2 fruit fly cellular contexts compared by ENCODE assay signal in the genomic region with DNA sequence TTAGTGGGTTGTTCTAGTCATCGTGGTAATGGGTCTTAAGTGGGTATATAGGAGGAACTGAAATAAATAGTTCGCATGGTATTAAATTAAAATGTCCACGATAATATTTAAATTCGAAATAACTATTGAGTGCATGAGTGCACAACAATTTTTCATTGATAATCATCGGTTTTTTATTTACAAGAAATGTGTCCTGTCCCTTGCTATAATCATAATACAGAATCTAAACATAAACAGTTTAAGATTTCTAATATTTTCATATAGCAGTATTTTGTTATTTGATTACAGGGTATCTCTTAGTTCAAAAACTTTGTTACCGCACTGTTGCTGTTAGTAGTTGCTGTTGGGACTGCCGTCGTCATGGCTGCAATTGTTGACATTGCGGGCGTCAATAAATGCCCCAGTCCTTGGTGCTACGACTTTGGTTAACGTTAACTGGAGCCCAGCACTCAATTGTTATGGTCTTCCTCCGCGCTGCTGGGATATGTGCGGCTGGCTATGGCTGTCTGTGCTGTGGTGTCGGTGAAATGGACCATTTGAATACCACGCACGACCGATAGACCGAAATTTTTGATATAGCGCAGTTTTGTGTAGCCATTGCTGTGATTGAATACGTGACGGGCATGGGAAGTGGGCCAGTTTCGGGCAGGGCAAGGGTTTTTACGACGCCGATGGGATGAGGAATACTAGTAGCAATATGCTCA.
TF ChIP-seq lines count a peak whose summit lies in the region.

No protein-coding gene starts in this region.

TF ChIP-seq in whole organism, embryonic, 481 proteins besides CTCF, POLR2A, EP300 and RAD21 (continued from another document and continues in another):
- TF ChIP-seq croc (GFP tag; conservative IDR thresholded peaks at IDR 0.05; lab: Robert Waterston, UW) (no peak), bigmax (GFP tag; optimal IDR thresholded peaks at IDR 0.05; lab: Kevin White, UChicago) (no peak), lmd (GFP tag; IDR thresholded peaks at IDR 0.05; lab: Robert Waterston, UW) (peak; percentile 47; the same call in 1 of the 2 replicates), CG7271 (tag; optimal IDR thresholded peaks at IDR 0.05; lab: Kevin White, UChicago) (no peak), ERR (GFP tag; optimal IDR thresholded peaks at IDR 0.05; lab: Kevin White, UChicago) (no peak), Nf-YB (GFP tag; optimal IDR thresholded peaks at IDR 0.05; lab: Kevin White, UChicago) (peak; percentile 8), Fer1 (GFP tag; optimal IDR thresholded peaks at IDR 0.05; lab: Kevin White, UChicago) (peak; percentile 69), HLH54F (GFP tag; optimal IDR thresholded peaks at IDR 0.05; lab: Kevin White, UChicago) (no peak), D19B (GFP tag; optimal IDR thresholded peaks at IDR 0.05; lab: Kevin White, UChicago) (peak; percentile 77), CG13296 (GFP tag; optimal IDR thresholded peaks at IDR 0.05; lab: Kevin White, UChicago) (peak; percentile 34), ci (GFP tag; IDR thresholded peaks at IDR 0.05; lab: Robert Waterston, UW) (no peak), Antp (GFP tag; optimal IDR thresholded peaks at IDR 0.05; lab: Kevin White, UChicago) (peak; percentile 0), Bdp1 (GFP tag; optimal IDR thresholded peaks at IDR 0.05; lab: Kevin White, UChicago) (no peak), Asciz (GFP tag; optimal IDR thresholded peaks at IDR 0.05; lab: Kevin White, UChicago) (peak; percentile 16), Lim3 (GFP tag; IDR thresholded peaks at IDR 0.05; lab: Robert Waterston, UW) (no peak), CkIIα-i1 (GFP tag; IDR thresholded peaks at IDR 0.05; lab: Robert Waterston, UW) (no peak), CHES-1-like (GFP tag; optimal IDR thresholded peaks at IDR 0.05; lab: Kevin White, UChicago) (peak; percentile 19), Rfx (GFP tag; IDR thresholded peaks at IDR 0.05; lab: Robert Waterston, UW) (peak; percentile 27; the same call in 1 of the 2 replicates), chif (GFP tag; optimal IDR thresholded peaks at IDR 0.05; lab: Kevin White, UChicago) (peak in 1 of 2 experiments; percentile 16), CG18262 (tag; optimal IDR thresholded peaks at IDR 0.05; lab: Kevin White, UChicago) (peak; percentile 50), CG6813 (GFP tag; optimal IDR thresholded peaks at IDR 0.05; lab: Kevin White, UChicago) (peak; percentile 28), CG12391 (tag; optimal IDR thresholded peaks at IDR 0.05; lab: Kevin White, UChicago) (peak; percentile 52), dysf (GFP tag; IDR thresholded peaks at IDR 0.05; lab: Robert Waterston, UW) (peak; percentile 72; the same call in 2 of the 3 replicates), CG8944 (GFP tag; optimal IDR thresholded peaks at IDR 0.05; lab: Kevin White, UChicago) (no peak), CG3847 (GFP tag; IDR thresholded peaks at IDR 0.05; lab: Robert Waterston, UW) (0 out of 2 replicates have a peak, but pooled peaks have one; percentile 22), sob (GFP tag; IDR thresholded peaks at IDR 0.05; lab: Robert Waterston, UW) (peak; percentile 37; the same call in 1 of the 2 replicates), crc (GFP tag; optimal IDR thresholded peaks at IDR 0.05; lab: Kevin White, UChicago) (no peak), Adf1 (GFP tag; IDR thresholded peaks at IDR 0.05; lab: Robert Waterston, UW) (no peak), fd3F (GFP tag; optimal IDR thresholded peaks at IDR 0.05; lab: Kevin White, UChicago) (peak; percentile 48), klu (GFP tag; IDR thresholded peaks at IDR 0.05; lab: Robert Waterston, UW) (no peak), Xbp1 (GFP tag; optimal IDR thresholded peaks at IDR 0.05; lab: Kevin White, UChicago) (peak; percentile 42), CG17359 (tag; optimal IDR thresholded peaks at IDR 0.05; lab: Kevin White, UChicago) (peak; percentile 60), nerfin-2 (GFP tag; IDR thresholded peaks at IDR 0.05; lab: Robert Waterston, UW; ENCODE audit: partially characterized antibody) (no peak), slou (GFP tag; optimal IDR thresholded peaks at IDR 0.05; lab: Kevin White, UChicago) (peak; percentile 46), dmrt11E (tag; optimal IDR thresholded peaks at IDR 0.05; lab: Kevin White, UChicago) (no peak), dmrt99B (tag; optimal IDR thresholded peaks at IDR 0.05; lab: Kevin White, UChicago) (peak; percentile 76), CG4617 (GFP tag; optimal IDR thresholded peaks at IDR 0.05; lab: Kevin White, UChicago; ENCODE audit: borderline replicate concordance) (no peak), prd (optimal IDR thresholded peaks at IDR 0.05; lab: Kevin White, UChicago) (no peak), prd (GFP tag; IDR thresholded peaks at IDR 0.05; lab: Robert Waterston, UW) (0 out of 3 replicates have a peak, but pooled peaks have one; percentile 8), Kr (GFP tag; optimal IDR thresholded peaks at IDR 0.05; lab: Kevin White, UChicago) (no peak), D (optimal IDR thresholded peaks at IDR 0.05; lab: Kevin White, UChicago) (no peak), D (GFP tag; optimal IDR thresholded peaks at IDR 0.05; lab: Kevin White, UChicago) (peak; percentile 17), Taf1 (GFP tag; IDR thresholded peaks at IDR 0.05; lab: Robert Waterston, UW) (no peak), CG1603 (tag; optimal IDR thresholded peaks at IDR 0.05; lab: Kevin White, UChicago) (no peak), Dfd (GFP tag; optimal IDR thresholded peaks at IDR 0.05; lab: Kevin White, UChicago) (no peak), Camta (GFP tag; optimal IDR thresholded peaks at IDR 0.05; lab: Kevin White, UChicago) (no peak), Sin3A (optimal IDR thresholded peaks at IDR 0.05; lab: Kevin White, UChicago) (no peak), otp (GFP tag; IDR thresholded peaks at IDR 0.05; lab: Robert Waterston, UW) (no peak), CG10321 (GFP tag; IDR thresholded peaks at IDR 0.05; lab: Robert Waterston, UW) (no peak), CG9215 (GFP tag; IDR thresholded peaks at IDR 0.05; lab: Robert Waterston, UW) (peak; percentile 30; the same call in 1 of the 2 replicates), Dek (tag; optimal IDR thresholded peaks at IDR 0.05; lab: Kevin White, UChicago) (peak; percentile 55), cwo (GFP tag; optimal IDR thresholded peaks at IDR 0.05; lab: Kevin White, UChicago) (peak; percentile 49), Meics (GFP tag; optimal IDR thresholded peaks at IDR 0.05; lab: Kevin White, UChicago) (peak; percentile 74), danr (GFP tag; IDR thresholded peaks at IDR 0.05; lab: Robert Waterston, UW) (0 out of 2 replicates have a peak, but pooled peaks have one; percentile 33), Hr51 (GFP tag; optimal IDR thresholded peaks at IDR 0.05; lab: Kevin White, UChicago) (peak in 1 of 2 experiments; percentile 68), CG6765 (GFP tag; optimal IDR thresholded peaks at IDR 0.05; lab: Kevin White, UChicago) (peak; percentile 3), eve (GFP tag; optimal IDR thresholded peaks at IDR 0.05; lab: Kevin White, UChicago) (peak in 1 of 2 experiments; percentile 51), caup (GFP tag; optimal IDR thresholded peaks at IDR 0.05; lab: Kevin White, UChicago; ENCODE audit: severe bottlenecking) (peak; percentile 58), hkb (optimal IDR thresholded peaks at IDR 0.05; lab: Kevin White, UChicago) (no peak), hkb (GFP tag; IDR thresholded peaks at IDR 0.05; lab: Robert Waterston, UW) (no peak), rib (GFP tag; IDR thresholded peaks at IDR 0.05; lab: Robert Waterston, UW) (no peak)

TF ChIP-seq in whole organism, prepupa, 60 proteins besides CTCF, POLR2A, EP300 and RAD21 (continued from another document):
- TF ChIP-seq Lpt (GFP tag; optimal IDR thresholded peaks at IDR 0.05; lab: Kevin White, UChicago) = no peak
- TF ChIP-seq CG7368 (GFP tag; optimal IDR thresholded peaks at IDR 0.05; lab: Kevin White, UChicago) = no peak
- peak; percentile 41 for TF ChIP-seq CG4318 (GFP tag; optimal IDR thresholded peaks at IDR 0.05; lab: Kevin White, UChicago)
- peak; percentile 6 for TF ChIP-seq Sox14 (GFP tag; optimal IDR thresholded peaks at IDR 0.05; lab: Kevin White, UChicago)
- TF ChIP-seq CG10669 (GFP tag; optimal IDR thresholded peaks at IDR 0.05; lab: Kevin White, UChicago) = no peak
- TF ChIP-seq CG6808 (GFP tag; optimal IDR thresholded peaks at IDR 0.05; lab: Kevin White, UChicago) = no peak
- TF ChIP-seq Eip78C (GFP tag; lab: Kevin White, UChicago) = peak; percentile 69
- peak; percentile 27 for TF ChIP-seq acj6 (GFP tag; optimal IDR thresholded peaks at IDR 0.05; lab: Kevin White, UChicago)
- no peak for TF ChIP-seq net (GFP tag; optimal IDR thresholded peaks at IDR 0.05; lab: Kevin White, UChicago)
- TF ChIP-seq CG10631 (GFP tag; optimal IDR thresholded peaks at IDR 0.05; lab: Kevin White, UChicago) = peak; percentile 32
- no peak for TF ChIP-seq cyc (GFP tag; optimal IDR thresholded peaks at IDR 0.05; lab: Kevin White, UChicago)
